Worm (Caenorhabditis elegans): ENCODE measurements around the gene swt-2.

DNA sequence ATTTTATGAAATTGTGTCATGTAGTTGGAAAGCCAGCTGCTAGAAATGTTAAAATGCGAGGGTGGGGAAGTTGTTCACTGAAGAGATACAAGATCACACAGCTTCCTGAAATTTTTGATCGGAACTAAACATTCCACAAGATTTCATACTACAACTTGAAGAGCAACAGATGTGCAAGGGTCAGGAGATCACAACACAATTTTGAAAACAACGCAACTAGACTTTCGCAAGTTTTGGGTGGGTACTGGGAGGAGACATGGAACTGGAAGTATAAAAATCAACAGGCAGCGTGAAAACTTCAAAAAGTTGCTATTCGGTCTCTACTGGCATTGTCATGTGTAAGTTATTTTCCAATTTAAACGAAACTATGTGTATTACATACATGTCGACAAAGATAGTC lies 21.9 kb downstream of the swt-2 start, which contains the start of gene F19F10.3:
- TF ChIP-seq egl-27 (tag; optimal IDR thresholded peaks at IDR 0.05) (no peak), R02D3.7 (tag; optimal IDR thresholded peaks at IDR 0.05) (no peak), nfya-1 (tag; optimal IDR thresholded peaks at IDR 0.05; ENCODE audit: insufficient read depth) (no peak), nhr-11 (tag; optimal IDR thresholded peaks at IDR 0.05) (no peak), elt-1 (tag; optimal IDR thresholded peaks at IDR 0.05) (no peak), jun-1 (tag; optimal IDR thresholded peaks at IDR 0.05) (no peak), skn-1 (tag; optimal IDR thresholded peaks at IDR 0.05) (no peak), nhr-23 (tag; optimal IDR thresholded peaks at IDR 0.05) (no peak), tbx-2 (tag; optimal IDR thresholded peaks at IDR 0.05) (no peak), lin-39 (tag; optimal IDR thresholded peaks at IDR 0.05) (no peak), elt-2 (tag; optimal IDR thresholded peaks at IDR 0.05) (no peak)
